Worm (Caenorhabditis elegans) whole organism, young adult: Measurements from ENCODE around the gene M6.4.

ENCODE experiments used
- hlh-12 ChIP-seq: sonication (generic microtip); optimal IDR thresholded peaks from 2 replicates; lab custom pipeline; 2016; ENCODE audit warnings: missing genetic modification characterization, missing compliant biosample characterization
- hlh-26 ChIP-seq: fragments of 200-800 bp; sonication (Bioruptor generic); conservative IDR thresholded peaks from 2 replicates; pipeline ENCODE4 v1.3.6; 2022; ENCODE audit warnings: missing genetic modification reagents, missing genetic modification characterization, missing compliant biosample characterization
- lin-54 ChIP-seq: fragments of 200-800 bp; sonication (Bioruptor generic); optimal IDR thresholded peaks from 2 replicates; lab custom pipeline; 2018; ENCODE audit warnings: mild to moderate bottlenecking, missing genetic modification characterization, missing compliant biosample characterization
- madf-3 ChIP-seq: fragments of 200-800 bp; sonication (Bioruptor generic); IDR thresholded peaks from 2 replicates; pipeline ENCODE4 v1.3.6; 2022; ENCODE audit warnings: missing genetic modification reagents, missing genetic modification characterization, missing compliant biosample characterization
- nhr-27 ChIP-seq: fragments of 200-800 bp; sonication (Bioruptor generic); optimal IDR thresholded peaks from 2 replicates; lab custom pipeline; 2018; ENCODE audit warnings: mild to moderate bottlenecking, missing genetic modification characterization, moderate library complexity, missing compliant biosample characterization
- pha-4 ChIP-seq: fragments of 150-350 bp; sonication (generic microtip); optimal IDR thresholded peaks from 2 replicates; lab custom pipeline; 2014; ENCODE audit warnings: missing biosample characterization, missing genetic modification reagents, missing genetic modification characterization
- snpc-1.3 ChIP-seq: sonication (generic microtip); optimal IDR thresholded peaks from 2 replicates; lab custom pipeline; 2017; ENCODE audit warnings: missing genetic modification characterization, mild to moderate bottlenecking, missing compliant biosample characterization, antibody characterized with exemption, moderate library complexity, missing genotype, missing genetic modification reagents; ENCODE audit not compliant: insufficient read depth
- unc-130 ChIP-seq: sonication (generic microtip); optimal IDR thresholded peaks from 2 replicates; lab custom pipeline; 2016; ENCODE audit warnings: missing genetic modification reagents, missing genetic modification characterization, missing compliant biosample characterization
- ztf-26 ChIP-seq: sonication (generic microtip); optimal IDR thresholded peaks from 2 replicates; lab custom pipeline; 2017; ENCODE audit warnings: missing genetic modification characterization, missing compliant biosample characterization

DNA sequence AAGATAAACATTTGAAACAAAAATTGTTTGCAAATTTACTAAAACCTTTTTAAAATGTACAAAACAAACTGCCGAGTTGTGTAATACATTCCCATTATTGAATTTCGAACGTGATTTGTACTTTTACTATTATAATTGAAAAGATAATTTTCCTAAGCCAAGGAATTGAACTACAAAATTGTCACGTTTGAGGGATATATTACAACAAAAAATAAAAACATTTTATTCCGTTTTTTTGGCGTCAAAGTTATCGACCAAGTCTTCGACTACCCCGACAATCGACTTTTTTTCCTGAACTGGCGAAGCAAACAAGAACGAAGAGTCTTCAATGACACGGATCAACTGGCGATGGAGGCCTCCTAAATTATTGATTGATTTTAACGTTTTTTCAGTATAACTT lies 51.9 kb downstream of the M6.4 start, which contains the start of gene T19D7.7:
- TF ChIP-seq unc-130 (GFP tag; lab: Kevin White, UChicago), result no peak
- TF ChIP-seq madf-3 (GFP tag; lab: Robert Waterston, UW), result no peak
- TF ChIP-seq hlh-26 (GFP tag; lab: Robert Waterston, UW), result no peak
- TF ChIP-seq nhr-27 (tag; lab: Kevin White, UChicago), result no peak
- TF ChIP-seq snpc-1.3 (tag; lab: Kevin White, UChicago), result no peak
- no peak for TF ChIP-seq lin-54 (GFP tag; lab: Kevin White, UChicago)
- no peak for TF ChIP-seq ztf-26 (tag; lab: Kevin White, UChicago)
- no peak for TF ChIP-seq hlh-12 (tag; lab: Kevin White, UChicago)
- no peak for TF ChIP-seq pha-4 (tag; lab: Kevin White, UChicago)
